Fruit fly (Drosophila melanogaster) whole organism, embryonic: ENCODE measurements around the gene CG14036.

ENCODE experiments used
- Aef1 ChIP-seq: fragments of 200-800 bp; sonication (Bioruptor generic); IDR thresholded peaks from 3 replicates; pipeline ENCODE4 v1.3.6; 2022; ENCODE audit warnings: missing biosample characterization, missing genetic modification characterization
- Atf-2 ChIP-seq: fragments of 200-800 bp; sonication (Bioruptor generic); optimal IDR thresholded peaks from 2 replicates; lab custom pipeline; 2016; ENCODE audit warnings: missing biosample characterization, missing genetic modification characterization
- B-H1 ChIP-seq: fragments of 200-800 bp; sonication (Bioruptor generic); IDR thresholded peaks from 3 replicates; pipeline ENCODE4 v1.3.6; 2022; ENCODE audit warnings: missing biosample characterization, missing genetic modification characterization
- BtbVII ChIP-seq: fragments of 200-800 bp; sonication (Bioruptor generic); optimal IDR thresholded peaks from 3 replicates; lab custom pipeline; 2017; ENCODE audit warnings: missing biosample characterization, mild to moderate bottlenecking, missing genetic modification characterization
- CG10267 ChIP-seq: fragments of 200-800 bp; sonication (Bioruptor generic); optimal IDR thresholded peaks from 2 replicates; lab custom pipeline; 2018; ENCODE audit warnings: missing biosample characterization, mild to moderate bottlenecking, missing genetic modification characterization, moderate library complexity
- CG11723 ChIP-seq: fragments of 200-800 bp; sonication (Bioruptor generic); optimal IDR thresholded peaks from 2 replicates; lab custom pipeline; 2017; ENCODE audit warnings: missing biosample characterization, mild to moderate bottlenecking, missing genetic modification characterization
- CG12071 ChIP-seq: fragments of 200-800 bp; sonication (Bioruptor generic); optimal IDR thresholded peaks from 3 replicates; lab custom pipeline; 2018; ENCODE audit warnings: missing biosample characterization, mild to moderate bottlenecking, missing genetic modification characterization
- CG12659 ChIP-seq: fragments of 200-800 bp; sonication (Bioruptor generic); optimal IDR thresholded peaks from 3 replicates; lab custom pipeline; 2017; ENCODE audit warnings: mild to moderate bottlenecking, missing biosample characterization, missing genetic modification reagents, missing genetic modification characterization
- CG13424 ChIP-seq: fragments of 200-800 bp; sonication (Bioruptor generic); optimal IDR thresholded peaks from 2 replicates; lab custom pipeline; 2019; ENCODE audit warnings: missing biosample characterization, mild to moderate bottlenecking, missing genetic modification characterization, moderate library complexity
- CG15479 ChIP-seq: fragments of 200-800 bp; sonication (Bioruptor generic); optimal IDR thresholded peaks from 3 replicates; lab custom pipeline; 2019; ENCODE audit warnings: missing biosample characterization, mild to moderate bottlenecking, missing genetic modification characterization, moderate library complexity
- CG15601 ChIP-seq: fragments of 200-800 bp; sonication (Bioruptor generic); optimal IDR thresholded peaks from 3 replicates; lab custom pipeline; 2019; ENCODE audit warnings: missing biosample characterization, mild to moderate bottlenecking, missing genetic modification characterization, moderate library complexity
- CG17359 ChIP-seq: fragments of 200-800 bp; sonication (Bioruptor generic); optimal IDR thresholded peaks from 3 replicates; lab custom pipeline; 2018; ENCODE audit warnings: missing biosample characterization, mild to moderate bottlenecking, missing genetic modification characterization, moderate library complexity
- CG18011 ChIP-seq: fragments of 200-800 bp; sonication (Bioruptor generic); optimal IDR thresholded peaks from 2 replicates; lab custom pipeline; 2017; ENCODE audit warnings: missing biosample characterization, missing genetic modification characterization, mild to moderate bottlenecking, moderate library complexity, missing genotype
- CG31365 ChIP-seq: fragments of 200-800 bp; sonication (Bioruptor generic); optimal IDR thresholded peaks from 2 replicates; lab custom pipeline; 2018; ENCODE audit warnings: missing biosample characterization, mild to moderate bottlenecking, missing genetic modification characterization
- CG3407 ChIP-seq: fragments of 200-800 bp; sonication (Bioruptor generic); optimal IDR thresholded peaks from 2 replicates; lab custom pipeline; 2018; ENCODE audit warnings: missing biosample characterization, mild to moderate bottlenecking, missing genetic modification characterization
- CG4328 ChIP-seq: fragments of 200-800 bp; sonication (Bioruptor generic); optimal IDR thresholded peaks from 3 replicates; lab custom pipeline; 2017; ENCODE audit warnings: missing biosample characterization, missing genetic modification reagents, missing genetic modification characterization
- CG4820 ChIP-seq: fragments of 200-800 bp; sonication (Bioruptor generic); optimal IDR thresholded peaks from 3 replicates; lab custom pipeline; 2016; ENCODE audit warnings: missing biosample characterization, missing genetic modification characterization
- CG6813 ChIP-seq: fragments of 200-800 bp; sonication (Bioruptor generic); optimal IDR thresholded peaks from 2 replicates; lab custom pipeline; 2017; ENCODE audit warnings: missing biosample characterization, missing genetic modification characterization, mild to moderate bottlenecking, moderate library complexity, missing genetic modification reagents
- CG6854 ChIP-seq: fragments of 200-800 bp; sonication (Bioruptor generic); optimal IDR thresholded peaks from 3 replicates; lab custom pipeline; 2017; ENCODE audit warnings: missing biosample characterization, mild to moderate bottlenecking, missing genetic modification characterization
- CG7372 ChIP-seq: fragments of 200-800 bp; sonication (Bioruptor generic); IDR thresholded peaks from 2 replicates; pipeline ENCODE4 v1.3.6; 2022; ENCODE audit warnings: missing biosample characterization, missing genetic modification characterization
- CG8478 ChIP-seq: fragments of >200 bp; optimal IDR thresholded peaks from 2 replicates; lab custom pipeline; 2018
- Dip3 ChIP-seq: fragments of 200-800 bp; sonication (Bioruptor generic); optimal IDR thresholded peaks from 3 replicates; lab custom pipeline; 2016; ENCODE audit warnings: missing biosample characterization, missing genetic modification characterization
- Dll ChIP-seq: fragments of 200-800 bp; sonication (Bioruptor generic); IDR thresholded peaks from 4 replicates; pipeline ENCODE4 v1.3.6; 2022; ENCODE audit warnings: missing biosample characterization, missing genetic modification characterization; ENCODE audit not compliant: partially characterized antibody
- E2f2 ChIP-seq: fragments of 200-800 bp; sonication (Bioruptor generic); IDR thresholded peaks from 2 replicates; pipeline ENCODE4 v1.3.6; 2022; ENCODE audit warnings: missing biosample characterization, missing genetic modification characterization
- H2.0 ChIP-seq: fragments of 200-800 bp; sonication (Bioruptor generic); IDR thresholded peaks from 2 replicates; pipeline ENCODE4 v1.3.6; 2022; ENCODE audit warnings: missing biosample characterization, missing genetic modification characterization
- Hmr ChIP-seq: fragments of 200-800 bp; sonication (Bioruptor generic); optimal IDR thresholded peaks from 3 replicates; lab custom pipeline; 2017; ENCODE audit warnings: mild to moderate bottlenecking, missing biosample characterization, missing genetic modification reagents, missing genetic modification characterization
- MBD-R2 ChIP-seq: fragments of 200-800 bp; sonication (Bioruptor generic); IDR thresholded peaks from 2 replicates; pipeline ENCODE4 v1.3.6; 2022; ENCODE audit warnings: missing biosample characterization, missing genetic modification characterization
- Six4 ChIP-seq: fragments of 200-800 bp; sonication (Bioruptor generic); optimal IDR thresholded peaks from 2 replicates; lab custom pipeline; 2016; ENCODE audit warnings: missing biosample characterization, missing genetic modification characterization
- Sox100B ChIP-seq: fragments of 200-800 bp; sonication (Bioruptor generic); optimal IDR thresholded peaks from 3 replicates; lab custom pipeline; 2018; ENCODE audit warnings: missing biosample characterization, mild to moderate bottlenecking, missing genetic modification characterization
- Ssrp ChIP-seq: fragments of 200-800 bp; sonication (Bioruptor generic); optimal IDR thresholded peaks from 2 replicates; lab custom pipeline; 2018; ENCODE audit warnings: missing biosample characterization, mild to moderate bottlenecking, missing genetic modification characterization, moderate library complexity
- Vsx1 ChIP-seq: fragments of 200-800 bp; sonication (Bioruptor generic); optimal IDR thresholded peaks from 2 replicates; lab custom pipeline; 2017; ENCODE audit warnings: missing biosample characterization, mild to moderate bottlenecking, missing genetic modification characterization, missing genetic modification reagents
- Xrp1 ChIP-seq: fragments of 200-800 bp; sonication (Bioruptor generic); IDR thresholded peaks from 2 replicates; pipeline ENCODE4 v1.3.6; 2022; ENCODE audit warnings: missing biosample characterization, missing genetic modification characterization
- YL-1 ChIP-seq: fragments of 200-800 bp; sonication (Bioruptor generic); optimal IDR thresholded peaks from 3 replicates; lab custom pipeline; 2017; ENCODE audit warnings: missing biosample characterization, mild to moderate bottlenecking, missing genetic modification characterization
- ase ChIP-seq: fragments of 200-800 bp; sonication (Bioruptor generic); IDR thresholded peaks from 3 replicates; pipeline ENCODE4 v1.3.6; 2022; ENCODE audit warnings: missing biosample characterization, missing genetic modification characterization
- croc ChIP-seq: fragments of 200-800 bp; sonication (Bioruptor generic); conservative IDR thresholded peaks from 3 replicates; pipeline ENCODE4 v1.3.6; 2022; ENCODE audit warnings: missing biosample characterization, missing genetic modification characterization
- exex ChIP-seq: fragments of 200-800 bp; sonication (Bioruptor generic); optimal IDR thresholded peaks from 4 replicates; lab custom pipeline; 2018; ENCODE audit warnings: missing biosample characterization, mild to moderate bottlenecking, missing genetic modification characterization, moderate library complexity
- gcm ChIP-seq: fragments of 200-800 bp; sonication (Bioruptor generic); optimal IDR thresholded peaks from 2 replicates; lab custom pipeline; 2019; ENCODE audit warnings: missing biosample characterization, mild to moderate bottlenecking, missing genetic modification characterization, moderate library complexity
- gsb-n ChIP-seq: fragments of 200-800 bp; sonication (Bioruptor generic); optimal IDR thresholded peaks from 3 replicates; lab custom pipeline; 2018; ENCODE audit warnings: missing biosample characterization, mild to moderate bottlenecking, missing genetic modification characterization
- her ChIP-seq: fragments of 200-800 bp; sonication (Bioruptor generic); optimal IDR thresholded peaks from 2 replicates; lab custom pipeline; 2016; ENCODE audit warnings: missing biosample characterization, missing genetic modification characterization
- ind ChIP-seq: fragments of 200-800 bp; sonication (Bioruptor generic); optimal IDR thresholded peaks from 3 replicates; lab custom pipeline; 2016; ENCODE audit warnings: missing biosample characterization, missing genetic modification characterization
- kah ChIP-seq: fragments of 200-800 bp; sonication (Bioruptor generic); optimal IDR thresholded peaks from 2 replicates; lab custom pipeline; 2018; ENCODE audit warnings: missing biosample characterization, mild to moderate bottlenecking, missing genetic modification characterization
- kni ChIP-seq: fragments of 200-800 bp; sonication (Bioruptor generic); optimal IDR thresholded peaks from 3 replicates; lab custom pipeline; 2017; ENCODE audit warnings: mild to moderate bottlenecking, missing biosample characterization, missing genetic modification reagents, missing genetic modification characterization
- pb ChIP-seq: fragments of 200-800 bp; sonication (Bioruptor generic); optimal IDR thresholded peaks from 3 replicates; lab custom pipeline; 2016; ENCODE audit warnings: missing biosample characterization, missing genetic modification characterization
- pros ChIP-seq: fragments of 200-800 bp; sonication (Bioruptor generic); optimal IDR thresholded peaks from 3 replicates; lab custom pipeline; 2019; ENCODE audit warnings: missing biosample characterization, mild to moderate bottlenecking, missing genetic modification characterization, moderate library complexity
- psq ChIP-seq: fragments of 200-800 bp; sonication (Bioruptor generic); optimal IDR thresholded peaks from 2 replicates; lab custom pipeline; 2017; ENCODE audit warnings: missing biosample characterization, missing genetic modification characterization
- sr ChIP-seq: fragments of 200-800 bp; sonication (Bioruptor generic); IDR thresholded peaks from 3 replicates; pipeline ENCODE4 v1.3.6; 2022; ENCODE audit warnings: missing biosample characterization, missing genetic modification characterization
- vfl ChIP-seq: fragments of 200-800 bp; sonication (Bioruptor generic); optimal IDR thresholded peaks from 2 replicates; lab custom pipeline; 2016; ENCODE audit warnings: missing biosample characterization, missing genetic modification characterization
- vnd ChIP-seq: fragments of 200-800 bp; sonication (Bioruptor generic); IDR thresholded peaks from 3 replicates; pipeline ENCODE4 v1.3.6; 2022; ENCODE audit warnings: missing biosample characterization, missing genetic modification characterization; ENCODE audit not compliant: partially characterized antibody
- wek ChIP-seq: fragments of 200-800 bp; sonication (Bioruptor generic); optimal IDR thresholded peaks from 3 replicates; lab custom pipeline; 2018; ENCODE audit warnings: missing biosample characterization, mild to moderate bottlenecking, missing genetic modification characterization, moderate library complexity
- zen ChIP-seq: fragments of 200-800 bp; sonication (Bioruptor generic); optimal IDR thresholded peaks from 3 replicates; lab custom pipeline; 2018; ENCODE audit warnings: missing biosample characterization, mild to moderate bottlenecking, missing genetic modification characterization, moderate library complexity

The CG14036 gene

dm6 chr2L:5009306-5010030, 45.3 kb downstream of the CG14036 start, which contains the start of gene Rtnl1 (continued):
- TF ChIP-seq ase (GFP tag; lab: Robert Waterston, UW) (no peak), vnd (peak; percentile 80), CG6854 (GFP tag; lab: Kevin White, UChicago) (no peak), CG31365 (tag; lab: Kevin White, UChicago) (peak; percentile 47), YL-1 (GFP tag; lab: Kevin White, UChicago) (peak; percentile 72), gcm (GFP tag; lab: Kevin White, UChicago) (peak; percentile 3), CG4328 (GFP tag; lab: Kevin White, UChicago) (no peak), CG17359 (tag; lab: Kevin White, UChicago) (no peak), vfl (no peak), Sox100B (GFP tag; lab: Kevin White, UChicago) (no peak), wek (GFP tag; lab: Kevin White, UChicago) (no peak), Ssrp (tag; lab: Kevin White, UChicago) (no peak), ind (peak; percentile 11), Xrp1 (GFP tag; lab: Robert Waterston, UW) (no peak), gsb-n (tag; lab: Kevin White, UChicago) (no peak), her (GFP tag; lab: Kevin White, UChicago) (peak; percentile 32), CG13424 (peak; percentile 28), Six4 (GFP tag; lab: Kevin White, UChicago) (no peak), pros (GFP tag; lab: Kevin White, UChicago) (no peak), kni (no peak), CG7372 (no peak), zen (peak; percentile 9), H2.0 (GFP tag; lab: Robert Waterston, UW) (no peak), CG18011 (GFP tag; lab: Kevin White, UChicago) (no peak), MBD-R2 (GFP tag; lab: Robert Waterston, UW) (peak; percentile 80), Dip3 (GFP tag; lab: Kevin White, UChicago) (peak; percentile 11), B-H1 (GFP tag; lab: Robert Waterston, UW) (no peak), Hmr (peak; percentile 73), Atf-2 (GFP tag; lab: Kevin White, UChicago) (peak; percentile 9), croc (no peak), BtbVII (GFP tag; lab: Kevin White, UChicago) (no peak), CG12071 (no peak), kah (GFP tag; lab: Kevin White, UChicago) (no peak), CG15479 (peak; percentile 31), CG4820 (GFP tag; lab: Kevin White, UChicago) (no peak), E2f2 (peak; percentile 93), psq (GFP tag; lab: Kevin White, UChicago) (no peak), CG15601 (tag; lab: Kevin White, UChicago) (peak; percentile 42), CG11723 (GFP tag; lab: Kevin White, UChicago) (no peak), CG3407 (GFP tag; lab: Kevin White, UChicago) (no peak), CG6813 (GFP tag; lab: Kevin White, UChicago) (no peak), Vsx1 (GFP tag; lab: Kevin White, UChicago) (no peak), exex (tag; lab: Kevin White, UChicago) (no peak), sr (GFP tag; lab: Robert Waterston, UW) (no peak), CG12659 (GFP tag; lab: Kevin White, UChicago) (peak; percentile 88), CG10267 (tag; lab: Kevin White, UChicago) (peak; percentile 65), pb (GFP tag; lab: Kevin White, UChicago) (no peak), Aef1 (GFP tag; lab: Robert Waterston, UW) (0 out of 3 replicates have a peak, but pooled peaks have one; percentile 26), Dll (peak; percentile 91), CG8478 (lab: Kevin White, UChicago) (peak; percentile 66)
